Worm (Caenorhabditis elegans) whole organism, L1 larva: ENCODE measurements around the gene F58E6.13.
A peak's percentile ranks its signal among the peaks of the same experiment; 100 is the strongest.

ENCODE experiments used
- dsc-1 ChIP-seq: sonication (generic microtip); optimal IDR thresholded peaks from 2 replicates; lab custom pipeline; 2016; ENCODE audit warnings: mild to moderate bottlenecking, missing genetic modification characterization, missing compliant biosample characterization
- fkh-10 ChIP-seq: sonication (generic microtip); optimal IDR thresholded peaks from 2 replicates; lab custom pipeline; 2017; ENCODE audit warnings: missing biosample characterization, missing genetic modification reagents, missing genetic modification characterization
- lin-13 ChIP-seq: fragments of 150-350 bp; optimal IDR thresholded peaks from 2 replicates; lab custom pipeline; 2014; ENCODE audit warnings: missing biosample characterization, missing genetic modification reagents, missing genetic modification characterization
- lin-39 ChIP-seq: fragments of 150-350 bp; optimal IDR thresholded peaks from 2 replicates; lab custom pipeline; 2014; ENCODE audit warnings: missing biosample characterization, missing genetic modification reagents, missing genetic modification characterization
- snpc-4 ChIP-seq: fragments of 150-350 bp; optimal IDR thresholded peaks from 2 replicates; lab custom pipeline; 2014; ENCODE audit warnings: missing biosample characterization, missing genetic modification characterization
- unc-62 ChIP-seq: fragments of 150-350 bp; optimal IDR thresholded peaks from 2 replicates; lab custom pipeline; 2014; ENCODE audit warnings: missing biosample characterization, missing genetic modification reagents, missing genetic modification characterization
- zip-4 ChIP-seq: fragments of 200-800 bp; sonication (Bioruptor generic); optimal IDR thresholded peaks from 2 replicates; lab custom pipeline; 2018; ENCODE audit warnings: mild to moderate bottlenecking, missing genetic modification characterization, moderate library complexity, missing compliant biosample characterization

- TF ChIP-seq snpc-4 (tag; lab: Kevin White, UChicago) (no peak), zip-4 (GFP tag; lab: Kevin White, UChicago) (no peak), unc-62 (no peak), lin-39 (tag; lab: Kevin White, UChicago) (no peak), lin-13 (GFP tag; lab: Kevin White, UChicago) (no peak), fkh-10 (GFP tag; lab: Kevin White, UChicago) (peak; percentile 98), dsc-1 (no peak)
These were observed 20.6 kb downstream of the F58E6.13 start for ce11 chrV:9765622-9766021.
